Fruit fly (Drosophila melanogaster): ENCODE results near the gene Rrp6.
A peak's percentile ranks its signal among the peaks of the same experiment; 100 is the strongest.

DNA sequence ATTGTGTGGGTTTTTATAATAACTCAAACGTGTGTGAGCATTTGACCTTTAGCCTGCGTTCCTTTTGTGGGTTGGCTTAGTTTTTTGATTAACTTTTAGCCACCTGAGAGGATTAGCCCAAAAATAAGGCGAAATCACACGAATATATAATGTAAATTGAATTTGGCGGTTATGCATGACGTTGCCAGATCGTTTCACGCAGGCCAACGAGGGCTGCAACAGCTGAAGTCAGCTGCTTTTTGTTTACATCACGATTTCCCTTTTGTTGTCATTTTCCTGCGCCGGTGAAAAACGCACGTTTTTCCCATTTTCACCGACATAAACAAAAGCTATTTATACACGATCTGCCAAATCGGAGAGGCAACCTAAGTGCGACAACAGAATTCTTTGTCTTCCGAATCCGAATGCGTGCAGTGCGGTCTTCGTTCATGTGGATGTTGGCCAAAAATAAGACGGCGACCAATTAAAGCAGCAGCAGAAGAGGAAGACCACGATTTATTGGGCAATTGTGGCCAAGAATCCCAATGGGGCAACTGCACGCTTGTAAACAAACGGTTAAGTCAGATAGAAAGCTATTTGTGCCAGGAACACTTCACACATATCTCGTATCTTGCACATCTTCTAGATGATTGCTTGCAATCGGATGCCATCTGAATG is 6.7 kb downstream of the Rrp6 start, which contains the start of gene CG3631:
- TF ChIP-seq Hr3 (GFP tag; optimal IDR thresholded peaks at IDR 0.05) (no peak), kah (GFP tag; optimal IDR thresholded peaks at IDR 0.05) (no peak), tap (tag; optimal IDR thresholded peaks at IDR 0.05) (no peak), CG4617 (GFP tag; optimal IDR thresholded peaks at IDR 0.05; ENCODE audit: borderline replicate concordance) (no peak), luna (GFP tag; optimal IDR thresholded peaks at IDR 0.05) (no peak), Antp (GFP tag; optimal IDR thresholded peaks at IDR 0.05) (no peak), CG12744 (GFP tag; optimal IDR thresholded peaks at IDR 0.05) (no peak), unc-4 (GFP tag; IDR thresholded peaks at IDR 0.05; ENCODE audit: partially characterized antibody) (peak; percentile 49; the same call in 1 of the 2 replicates), tna (GFP tag; IDR thresholded peaks at IDR 0.05; ENCODE audit: partially characterized antibody) (no peak), GATAe (GFP tag; conservative IDR thresholded peaks at IDR 0.05) (no peak), Med (GFP tag) (peak; percentile 32), CG11398 (GFP tag; optimal IDR thresholded peaks at IDR 0.05) (no peak)
